Worm (Caenorhabditis elegans) whole organism, L1 larva: ENCODE data around the gene mtch-1.

Experiments
- F16B12.6 ChIP-seq: fragments of 150-350 bp; optimal IDR thresholded peaks from 2 replicates; lab custom pipeline; 2014; ENCODE audit warnings: missing biosample characterization, missing genetic modification characterization
- ama-1 ChIP-seq: fragments of 150-350 bp; optimal IDR thresholded peaks from 2 replicates; lab custom pipeline; 2014
- fkh-4 ChIP-seq: sonication (generic microtip); optimal IDR thresholded peaks from 2 replicates; lab custom pipeline; 2016; ENCODE audit warnings: missing compliant biosample characterization, missing genetic modification characterization, borderline replicate concordance
- lsy-2 ChIP-seq, 2 experiments: fragments of 150-350 bp; optimal IDR thresholded peaks; 2 replicates each; lab custom pipeline; 2014; ENCODE audit warnings: missing biosample characterization in 2 of 2, missing genetic modification characterization in 2 of 2
- nhr-90 ChIP-seq: sonication (generic microtip); optimal IDR thresholded peaks from 2 replicates; lab custom pipeline; 2016; ENCODE audit warnings: mild to moderate bottlenecking, missing genetic modification characterization, missing compliant biosample characterization; ENCODE audit not compliant: poor library complexity

- no peak for TF ChIP-seq ama-1
- no peak for TF ChIP-seq nhr-90 (tag; lab: Kevin White, UChicago)
- no peak for TF ChIP-seq fkh-4 (tag; lab: Kevin White, UChicago)
- TF ChIP-seq F16B12.6 (tag; lab: Kevin White, UChicago) = no peak
- TF ChIP-seq lsy-2 (tag; optimal IDR thresholded peaks at IDR 0.05; lab: Kevin White, UChicago) = no peak
These were observed 28.7 kb upstream of the mtch-1 start, which contains the start of gene nas-7 for ce11 chrII:7402625-7403024.
